Fruit fly (Drosophila melanogaster): ENCODE data around the gene CG43145.
A peak's percentile ranks its signal among the peaks of the same experiment; 100 is the strongest.

CG43145 gene

dm6 chr2L:3711665-3712064 lies 10.0 kb downstream of the CG43145 start, which contains the start of gene cutlet:
Gene cutlet (minus strand): TSS chr2L:3711748.
- no peak for TF ChIP-seq CG8388 (GFP tag; optimal IDR thresholded peaks at IDR 0.05)
- no peak for TF ChIP-seq CrebB (tag; optimal IDR thresholded peaks at IDR 0.05)
- TF ChIP-seq Ets97D (GFP tag; optimal IDR thresholded peaks at IDR 0.05), result peak; percentile 7
- peak; percentile 92 for TF ChIP-seq MBD-R2 (GFP tag; IDR thresholded peaks at IDR 0.05)
- peak; percentile 44 for TF ChIP-seq Sox100B (GFP tag; optimal IDR thresholded peaks at IDR 0.05)
- peak; percentile 81 to 97 for TF ChIP-seq crp (GFP tag; optimal IDR thresholded peaks at IDR 0.05)
- TF ChIP-seq Ssrp (tag; optimal IDR thresholded peaks at IDR 0.05), result no peak
- TF ChIP-seq CG14710 (tag; optimal IDR thresholded peaks at IDR 0.05), result peak; percentile 31
- peak; percentile 75 for TF ChIP-seq CG17385 (GFP tag; optimal IDR thresholded peaks at IDR 0.05)
- TF ChIP-seq sd (tag; optimal IDR thresholded peaks at IDR 0.05), result peak; percentile 74
- TF ChIP-seq E2f1 (GFP tag; IDR thresholded peaks at IDR 0.05), result peak; percentile 86
- peak; percentile 25 for TF ChIP-seq sug (tag; optimal IDR thresholded peaks at IDR 0.05)
- no peak for TF ChIP-seq CG12299 (tag; optimal IDR thresholded peaks at IDR 0.05)
- TF ChIP-seq CG31441 (GFP tag; IDR thresholded peaks at IDR 0.05), result no peak
- peak; percentile 23; the same call in 1 of the 4 replicates for TF ChIP-seq Dll (GFP tag; IDR thresholded peaks at IDR 0.05; ENCODE audit: partially characterized antibody)
- peak; percentile 24 for TF ChIP-seq CG15601 (tag; optimal IDR thresholded peaks at IDR 0.05)
- peak; percentile 22; the same call in 1 of the 2 replicates for TF ChIP-seq amos (GFP tag; IDR thresholded peaks at IDR 0.05; ENCODE audit: partially characterized antibody)
- TF ChIP-seq Nf-YC (tag; optimal IDR thresholded peaks at IDR 0.05), result peak; percentile 16
- no peak for TF ChIP-seq fru (optimal IDR thresholded peaks at IDR 0.05)
- TF ChIP-seq Meics (GFP tag; optimal IDR thresholded peaks at IDR 0.05), result peak; percentile 40
- TF ChIP-seq Hr3 (GFP tag; optimal IDR thresholded peaks at IDR 0.05), result no peak
- TF ChIP-seq CG4617 (GFP tag; optimal IDR thresholded peaks at IDR 0.05; ENCODE audit: borderline replicate concordance), result peak; percentile 6
- TF ChIP-seq al (GFP tag; IDR thresholded peaks at IDR 0.05), result no peak
- peak; percentile 59 for TF ChIP-seq stwl (tag; optimal IDR thresholded peaks at IDR 0.05)
- TF ChIP-seq CG32767 (GFP tag; IDR thresholded peaks at IDR 0.05), result no peak
- TF ChIP-seq CTCF (GFP tag; optimal IDR thresholded peaks at IDR 0.05), result peak; percentile 6
- TF ChIP-seq Abd-B (GFP tag; optimal IDR thresholded peaks at IDR 0.05), result peak; percentile 22
- TF ChIP-seq CG15514 (GFP tag; optimal IDR thresholded peaks at IDR 0.05), result peak; percentile 33
- TF ChIP-seq nmo (GFP tag; optimal IDR thresholded peaks at IDR 0.05), result peak; percentile 24
- TF ChIP-seq CG13287 (GFP tag; IDR thresholded peaks at IDR 0.05; ENCODE audit: partially characterized antibody), result peak; percentile 52; the same call in 1 of the 2 replicates
- TF ChIP-seq CG4854 (GFP tag; optimal IDR thresholded peaks at IDR 0.05), result peak; percentile 85
- TF ChIP-seq Vsx1 (GFP tag; optimal IDR thresholded peaks at IDR 0.05), result no peak
- TF ChIP-seq CG18011 (GFP tag; optimal IDR thresholded peaks at IDR 0.05), result peak; percentile 97
- peak; percentile 3 for TF ChIP-seq CG2116 (GFP tag; optimal IDR thresholded peaks at IDR 0.05)
- TF ChIP-seq CG1603 (tag; optimal IDR thresholded peaks at IDR 0.05), result peak; percentile 28
- peak; percentile 6 for TF ChIP-seq HmgZ (tag; optimal IDR thresholded peaks at IDR 0.05)
- TF ChIP-seq Dref (GFP tag; IDR thresholded peaks at IDR 0.05), result peak; percentile 37
- TF ChIP-seq CG10321 (GFP tag; IDR thresholded peaks at IDR 0.05), result no peak
- TF ChIP-seq Rx (GFP tag; IDR thresholded peaks at IDR 0.05), result no peak
- TF ChIP-seq lov (optimal IDR thresholded peaks at IDR 0.05), result no peak
- TF ChIP-seq lov (GFP tag; IDR thresholded peaks at IDR 0.05), result no peak
- peak; percentile 6 for TF ChIP-seq CG10267 (tag; optimal IDR thresholded peaks at IDR 0.05)
- no peak for TF ChIP-seq CG11085 (GFP tag; IDR thresholded peaks at IDR 0.05)
- no peak for TF ChIP-seq CG9876 (GFP tag; optimal IDR thresholded peaks at IDR 0.05)
- peak; percentile 57 for TF ChIP-seq CG3847 (GFP tag; IDR thresholded peaks at IDR 0.05)
- TF ChIP-seq CG12744 (GFP tag; optimal IDR thresholded peaks at IDR 0.05), result no peak
- no peak for TF ChIP-seq Dek (tag; optimal IDR thresholded peaks at IDR 0.05)
- TF ChIP-seq MESR4 (GFP tag; optimal IDR thresholded peaks at IDR 0.05), result no peak
- peak; percentile 63 for TF ChIP-seq sens (GFP tag)
- peak; percentile 91 for TF ChIP-seq E2f2 (GFP tag; IDR thresholded peaks at IDR 0.05)
- TF ChIP-seq CG11247 (GFP tag; IDR thresholded peaks at IDR 0.05), result no peak
- peak in 1 of 2 experiments; percentile 27 for TF ChIP-seq eve (GFP tag; optimal IDR thresholded peaks at IDR 0.05)
